Fruit fly (Drosophila melanogaster): Measurements from ENCODE around the gene ppk13.

dm6 chr2L:21102399-21103108, 14.0 kb upstream of the ppk13 start, which contains the start of gene CG9257:
- TF ChIP-seq CG32121 (GFP tag; IDR thresholded peaks at IDR 0.05) (no peak), CG34367 (tag; optimal IDR thresholded peaks at IDR 0.05) (no peak)

Data from whole organism, pupa.